Fruit fly (Drosophila melanogaster) whole organism, embryonic: ENCODE results near the gene CG42716.

Source experiments
- Antp ChIP-seq: fragments of 200-800 bp; sonication (Bioruptor generic); optimal IDR thresholded peaks from 3 replicates; lab custom pipeline; 2016; ENCODE audit warnings: missing biosample characterization, missing genetic modification characterization
- Bgb ChIP-seq: fragments of 200-800 bp; sonication (Bioruptor generic); IDR thresholded peaks from 2 replicates; pipeline ENCODE4 v1.3.6; 2022; ENCODE audit warnings: missing biosample characterization, missing genetic modification characterization; ENCODE audit not compliant: partially characterized antibody
- CG11398 ChIP-seq: fragments of 200-800 bp; sonication (Bioruptor generic); optimal IDR thresholded peaks from 2 replicates; lab custom pipeline; 2016; ENCODE audit warnings: missing biosample characterization, missing genetic modification characterization
- CG11456 ChIP-seq: fragments of 200-800 bp; sonication (Bioruptor generic); IDR thresholded peaks from 3 replicates; pipeline ENCODE4 v1.3.6; 2022; ENCODE audit warnings: missing biosample characterization, missing genetic modification characterization
- CG12299 ChIP-seq: fragments of 200-800 bp; sonication (Bioruptor generic); optimal IDR thresholded peaks from 2 replicates; lab custom pipeline; 2018; ENCODE audit warnings: missing biosample characterization, mild to moderate bottlenecking, missing genetic modification characterization
- CG14050 ChIP-seq: fragments of 200-800 bp; sonication (Bioruptor generic); IDR thresholded peaks from 3 replicates; pipeline ENCODE4 v1.3.6; 2022; ENCODE audit warnings: missing biosample characterization, missing genetic modification characterization
- CG15514 ChIP-seq: fragments of 200-800 bp; sonication (Bioruptor generic); optimal IDR thresholded peaks from 3 replicates; lab custom pipeline; 2017; ENCODE audit warnings: missing biosample characterization, missing genetic modification characterization, mild to moderate bottlenecking, moderate library complexity, missing genetic modification reagents
- CG1602 ChIP-seq: fragments of 200-800 bp; sonication (Bioruptor generic); optimal IDR thresholded peaks from 3 replicates; lab custom pipeline; 2016; ENCODE audit warnings: missing biosample characterization, missing genetic modification characterization
- CG17568 ChIP-seq: fragments of 200-800 bp; sonication (Bioruptor generic); optimal IDR thresholded peaks from 2 replicates; lab custom pipeline; 2018; ENCODE audit warnings: missing biosample characterization, mild to moderate bottlenecking, missing genetic modification characterization, moderate library complexity
- CG18262 ChIP-seq: fragments of 200-800 bp; optimal IDR thresholded peaks from 3 replicates; lab custom pipeline; 2019; ENCODE audit warnings: missing biosample characterization, mild to moderate bottlenecking, missing genetic modification characterization, moderate library complexity
- CG2199 ChIP-seq: fragments of 200-800 bp; sonication (Bioruptor generic); IDR thresholded peaks from 3 replicates; pipeline ENCODE4 v1.3.6; 2022; ENCODE audit warnings: missing biosample characterization, missing genetic modification characterization
- CG31441 ChIP-seq: fragments of 200-800 bp; sonication (Bioruptor generic); IDR thresholded peaks from 2 replicates; pipeline ENCODE4 v1.3.6; 2022; ENCODE audit warnings: missing biosample characterization, missing genetic modification characterization
- CG32772 ChIP-seq: fragments of 200-800 bp; sonication (Bioruptor generic); IDR thresholded peaks from 2 replicates; pipeline ENCODE4 v1.3.6; 2022; ENCODE audit warnings: missing biosample characterization, missing genetic modification characterization
- CG6689 ChIP-seq: fragments of 200-800 bp; sonication (Bioruptor generic); IDR thresholded peaks from 2 replicates; pipeline ENCODE4 v1.3.6; 2022; ENCODE audit warnings: missing biosample characterization, missing genetic modification characterization
- CG7928 ChIP-seq: fragments of 200-800 bp; sonication (Bioruptor generic); optimal IDR thresholded peaks from 2 replicates; lab custom pipeline; 2017; ENCODE audit warnings: missing biosample characterization, mild to moderate bottlenecking, missing genetic modification characterization
- CG8089 ChIP-seq: fragments of 200-800 bp; sonication (Bioruptor generic); optimal IDR thresholded peaks from 3 replicates; lab custom pipeline; 2016; ENCODE audit warnings: missing biosample characterization, missing genetic modification characterization
- CG8290 ChIP-seq, 3 experiments: fragments of 200-800 bp; sonication (Bioruptor generic); optimal IDR thresholded peaks; 2 replicates each; lab custom pipeline; 2016 to 2019; ENCODE audit warnings: missing biosample characterization in 3 of 3, missing genetic modification characterization in 3 of 3, mild to moderate bottlenecking in 2 of 3, moderate library complexity in 1 of 3
- CG9437 ChIP-seq: fragments of 200-800 bp; sonication (Bioruptor generic); optimal IDR thresholded peaks from 2 replicates; lab custom pipeline; 2018; ENCODE audit warnings: missing biosample characterization, mild to moderate bottlenecking, missing genetic modification characterization
- CHES-1-like ChIP-seq: fragments of 200-800 bp; sonication (Bioruptor generic); optimal IDR thresholded peaks from 2 replicates; lab custom pipeline; 2016; ENCODE audit warnings: missing biosample characterization, missing genetic modification characterization
- CrebB ChIP-seq: fragments of 200-800 bp; sonication (Bioruptor generic); optimal IDR thresholded peaks from 3 replicates; lab custom pipeline; 2018; ENCODE audit warnings: missing biosample characterization, mild to moderate bottlenecking, missing genetic modification characterization
- HmgD ChIP-seq: fragments of 200-800 bp; sonication (Bioruptor generic); optimal IDR thresholded peaks from 3 replicates; lab custom pipeline; 2016; ENCODE audit warnings: missing biosample characterization, missing genetic modification characterization
- Hr39 ChIP-seq: fragments of >200 bp; optimal IDR thresholded peaks from 2 replicates; lab custom pipeline; 2017
- Med ChIP-seq: fragments of 200-800 bp; sonication (Bioruptor generic); peaks from one replicate; lab custom pipeline; 2016; ENCODE audit warnings: missing biosample characterization, missing genetic modification characterization, mild to moderate bottlenecking, inconsistent platforms, moderate library complexity
- Ptx1 ChIP-seq: fragments of 200-800 bp; sonication (Bioruptor generic); IDR thresholded peaks from 2 replicates; pipeline ENCODE4 v1.3.6; 2022; ENCODE audit warnings: missing biosample characterization, missing genetic modification characterization
- Spps ChIP-seq: fragments of 200-800 bp; sonication (Bioruptor generic); optimal IDR thresholded peaks from 2 replicates; lab custom pipeline; 2018; ENCODE audit warnings: missing biosample characterization, mild to moderate bottlenecking, missing genetic modification characterization
- Sry-δ ChIP-seq: fragments of 200-800 bp; sonication (Bioruptor generic); optimal IDR thresholded peaks from 2 replicates; lab custom pipeline; 2016; ENCODE audit warnings: missing biosample characterization, missing genetic modification characterization
- ab ChIP-seq: fragments of 200-800 bp; sonication (Bioruptor generic); optimal IDR thresholded peaks from 2 replicates; lab custom pipeline; 2016; ENCODE audit warnings: missing biosample characterization, missing genetic modification characterization
- aop ChIP-seq: fragments of 200-800 bp; sonication (Bioruptor generic); IDR thresholded peaks from 2 replicates; pipeline ENCODE4 v1.3.6; 2022; ENCODE audit warnings: missing biosample characterization, missing genetic modification characterization
- bowl ChIP-seq: fragments of 200-800 bp; sonication (Bioruptor generic); IDR thresholded peaks from 2 replicates; pipeline ENCODE4 v1.3.6; 2022; ENCODE audit warnings: missing biosample characterization, missing genetic modification characterization
- corto ChIP-seq: fragments of 200-800 bp; sonication (Bioruptor generic); optimal IDR thresholded peaks from 2 replicates; lab custom pipeline; 2016; ENCODE audit warnings: missing biosample characterization, mild to moderate bottlenecking, missing genetic modification characterization, moderate library complexity
- croc ChIP-seq: fragments of 200-800 bp; sonication (Bioruptor generic); conservative IDR thresholded peaks from 3 replicates; pipeline ENCODE4 v1.3.6; 2022; ENCODE audit warnings: missing biosample characterization, missing genetic modification characterization
- ems ChIP-seq: fragments of 200-800 bp; sonication (Bioruptor generic); optimal IDR thresholded peaks from 3 replicates; lab custom pipeline; 2016; ENCODE audit warnings: missing biosample characterization, missing genetic modification characterization
- ewg ChIP-seq: fragments of 200-800 bp; sonication (Bioruptor generic); optimal IDR thresholded peaks from 3 replicates; lab custom pipeline; 2017; ENCODE audit warnings: mild to moderate bottlenecking, missing biosample characterization, missing genetic modification reagents, missing genetic modification characterization
- exex ChIP-seq: fragments of 200-800 bp; sonication (Bioruptor generic); optimal IDR thresholded peaks from 4 replicates; lab custom pipeline; 2018; ENCODE audit warnings: missing biosample characterization, mild to moderate bottlenecking, missing genetic modification characterization, moderate library complexity
- gt ChIP-seq: fragments of 200-800 bp; sonication (Bioruptor generic); IDR thresholded peaks from 2 replicates; pipeline ENCODE4 v1.3.6; 2022; ENCODE audit warnings: missing biosample characterization, missing genetic modification characterization
- hbn ChIP-seq: fragments of 200-800 bp; sonication (Bioruptor generic); IDR thresholded peaks from 2 replicates; pipeline ENCODE4 v1.3.6; 2022; ENCODE audit warnings: missing biosample characterization, missing genetic modification characterization; ENCODE audit not compliant: partially characterized antibody
- lov ChIP-seq, 2 experiments: fragments of 200-800 bp in 1 of 2; fragments of >200 bp in 1 of 2; sonication (Bioruptor generic) in 1 of 2; IDR thresholded peaks in 1 of 2; optimal IDR thresholded peaks in 1 of 2; 2 replicates in 1 of 2; 3 replicates in 1 of 2; pipeline versions ENCODE4 v1.3.6 to Lab custom; 2017 to 2022; ENCODE audit warnings: missing biosample characterization in 1 of 2, missing genetic modification characterization in 1 of 2
- nerfin-1 ChIP-seq: fragments of 200-800 bp; sonication (Bioruptor generic); optimal IDR thresholded peaks from 3 replicates; lab custom pipeline; 2019; ENCODE audit warnings: missing biosample characterization, mild to moderate bottlenecking, missing genetic modification characterization, moderate library complexity
- pan ChIP-seq, 4 experiments: fragments of >200 bp in 3 of 4; fragments of 200-800 bp in 1 of 4; sonication (Bioruptor generic) in 1 of 4; optimal IDR thresholded peaks in 3 of 4; IDR thresholded peaks in 1 of 4; 2 replicates each; pipeline versions ENCODE4 v1.3.6 to Lab custom; 2017 to 2022; ENCODE audit warnings: missing biosample characterization in 2 of 4, missing genetic modification characterization in 2 of 4, mixed read lengths in 1 of 4
- pho ChIP-seq: fragments of 200-800 bp; sonication (Bioruptor generic); optimal IDR thresholded peaks from 2 replicates; lab custom pipeline; 2016; ENCODE audit warnings: missing biosample characterization, missing genetic modification characterization
- psq ChIP-seq: fragments of 200-800 bp; sonication (Bioruptor generic); optimal IDR thresholded peaks from 2 replicates; lab custom pipeline; 2017; ENCODE audit warnings: missing biosample characterization, missing genetic modification characterization
- ranshi ChIP-seq: fragments of 200-800 bp; sonication (Bioruptor generic); IDR thresholded peaks from 2 replicates; pipeline ENCODE4 v1.3.6; 2022; ENCODE audit warnings: missing biosample characterization, missing genetic modification characterization
- scrt ChIP-seq: fragments of 200-800 bp; sonication (Bioruptor generic); optimal IDR thresholded peaks from 2 replicates; lab custom pipeline; 2018; ENCODE audit warnings: missing biosample characterization, mild to moderate bottlenecking, missing genetic modification characterization, moderate library complexity
- sens ChIP-seq: fragments of 200-800 bp; sonication (Bioruptor generic); peaks from one replicate; lab custom pipeline; 2016; ENCODE audit warnings: missing biosample characterization, missing genetic modification characterization
- sisA ChIP-seq: fragments of 200-800 bp; sonication (Bioruptor generic); IDR thresholded peaks from 2 replicates; pipeline ENCODE4 v1.3.6; 2022; ENCODE audit warnings: missing biosample characterization, missing genetic modification characterization
- tna ChIP-seq: fragments of 200-800 bp; sonication (Bioruptor generic); IDR thresholded peaks from 2 replicates; pipeline ENCODE4 v1.3.6; 2022; ENCODE audit warnings: missing biosample characterization, missing genetic modification characterization; ENCODE audit not compliant: partially characterized antibody
- yki ChIP-seq: fragments of >200 bp; optimal IDR thresholded peaks from 3 replicates; lab custom pipeline; 2018
- zfh2 ChIP-seq: fragments of 200-800 bp; sonication (Bioruptor generic); optimal IDR thresholded peaks from 2 replicates; lab custom pipeline; 2016; ENCODE audit warnings: missing biosample characterization, missing genetic modification characterization

CG42716 gene

dm6 chr3L:16052145-16053025 is 18.8 kb downstream of the CG42716 start (continued):
- TF ChIP-seq sens (GFP tag; lab: Kevin White, UChicago) (peak; percentile 80), ewg (GFP tag; lab: Kevin White, UChicago) (peak; percentile 31), croc (GFP tag; lab: Robert Waterston, UW) (no peak), CG31441 (GFP tag; lab: Robert Waterston, UW) (no peak), yki (peak; percentile 84), HmgD (no peak), Spps (no peak), Med (peak; percentile 77), CG14050 (GFP tag; lab: Robert Waterston, UW) (no peak), CG8089 (GFP tag; lab: Kevin White, UChicago) (no peak), zfh2 (GFP tag; lab: Kevin White, UChicago) (no peak), exex (no peak), CG11398 (GFP tag; lab: Kevin White, UChicago) (no peak), ab (GFP tag; lab: Kevin White, UChicago) (no peak), Sry-δ (GFP tag; lab: Kevin White, UChicago) (no peak), CG12299 (peak; percentile 19), CG1602 (GFP tag; lab: Kevin White, UChicago) (no peak), sisA (GFP tag; lab: Robert Waterston, UW) (no peak), ranshi (GFP tag; lab: Robert Waterston, UW) (no peak), bowl (no peak), CG11456 (no peak), pho (no peak), hbn (GFP tag; lab: Robert Waterston, UW) (no peak; the same call in 1 of the 2 replicates), gt (no peak), Ptx1 (GFP tag; lab: Robert Waterston, UW) (no peak), psq (peak; percentile 18), CHES-1-like (GFP tag; lab: Kevin White, UChicago) (no peak), CrebB (tag; lab: Kevin White, UChicago) (peak; percentile 9), lov (optimal IDR thresholded peaks at IDR 0.05; lab: Kevin White, UChicago) (no peak), lov (GFP tag; IDR thresholded peaks at IDR 0.05; lab: Robert Waterston, UW) (no peak), CG15514 (GFP tag; lab: Kevin White, UChicago) (no peak), CG8290 (GFP tag; optimal IDR thresholded peaks at IDR 0.05; lab: Kevin White, UChicago) (no peak), CG8290 (tag; optimal IDR thresholded peaks at IDR 0.05; lab: Kevin White, UChicago) (no peak), ems (GFP tag; lab: Kevin White, UChicago) (no peak), CG32772 (GFP tag; lab: Robert Waterston, UW) (no peak), aop (GFP tag; lab: Robert Waterston, UW) (no peak), CG2199 (GFP tag; lab: Robert Waterston, UW) (no peak; the same call in 2 of the 3 replicates), CG7928 (no peak), CG17568 (peak; percentile 16), scrt (peak; percentile 2), tna (no peak), pan (optimal IDR thresholded peaks at IDR 0.05; lab: Kevin White, UChicago) (no peak), pan (GFP tag; optimal IDR thresholded peaks at IDR 0.05 in 1 of 2, IDR thresholded peaks at IDR 0.05 in 1 of 2) (peak in 1 of 2 experiments; percentile 59), Antp (GFP tag; lab: Kevin White, UChicago) (no peak), Bgb (peak; percentile 17; the same call in 1 of the 2 replicates), CG6689 (GFP tag; lab: Robert Waterston, UW) (no peak), CG9437 (GFP tag; lab: Kevin White, UChicago) (no peak), corto (GFP tag; lab: Kevin White, UChicago) (peak; percentile 26), CG18262 (tag; lab: Kevin White, UChicago) (no peak), nerfin-1 (peak; percentile 97), Hr39 (lab: Kevin White, UChicago) (peak; percentile 95)
